Fruit fly (Drosophila melanogaster) whole organism: ENCODE data around the gene CG10587.

Experiments
- CG8478 ChIP-seq: fragments of >200 bp; optimal IDR thresholded peaks from 2 replicates; lab custom pipeline; 2018; ENCODE audit warnings: inconsistent platforms
- Dll ChIP-seq: fragments of >200 bp; optimal IDR thresholded peaks from 2 replicates; lab custom pipeline; 2017
- EcR ChIP-seq, 2 experiments: fragments of >200 bp; optimal IDR thresholded peaks; 2 replicates each; lab custom pipeline; 2017; ENCODE audit warnings: missing biosample characterization in 2 of 2, missing genetic modification characterization in 2 of 2, missing genetic modification reagents in 2 of 2
- pan ChIP-seq: fragments of >200 bp; optimal IDR thresholded peaks from 2 replicates; lab custom pipeline; 2017
- psq ChIP-seq: fragments of >200 bp; optimal IDR thresholded peaks from 2 replicates; lab custom pipeline; 2017
- usp ChIP-seq: fragments of >200 bp; optimal IDR thresholded peaks from 2 replicates; lab custom pipeline; 2017; ENCODE audit warnings: missing biosample characterization, missing genetic modification characterization, mixed read lengths

CG10587 gene

dm6 chr3L:20962455-20962854 lies at the start of gene CG10587:
Gene CG10587, minus strand, starts transcription at chr3L:20962555.
- TF ChIP-seq psq (lab: Kevin White, UChicago) = no peak
- TF ChIP-seq EcR (GFP tag; optimal IDR thresholded peaks at IDR 0.05; lab: Kevin White, UChicago) = no peak
- no peak for TF ChIP-seq usp (GFP tag; lab: Kevin White, UChicago)

dm6 chr3L:21011689-21012088 lies 49.3 kb upstream of the CG10587 start:
- TF ChIP-seq psq (lab: Kevin White, UChicago) (no peak), Dll (peak; percentile 52)

DNA sequence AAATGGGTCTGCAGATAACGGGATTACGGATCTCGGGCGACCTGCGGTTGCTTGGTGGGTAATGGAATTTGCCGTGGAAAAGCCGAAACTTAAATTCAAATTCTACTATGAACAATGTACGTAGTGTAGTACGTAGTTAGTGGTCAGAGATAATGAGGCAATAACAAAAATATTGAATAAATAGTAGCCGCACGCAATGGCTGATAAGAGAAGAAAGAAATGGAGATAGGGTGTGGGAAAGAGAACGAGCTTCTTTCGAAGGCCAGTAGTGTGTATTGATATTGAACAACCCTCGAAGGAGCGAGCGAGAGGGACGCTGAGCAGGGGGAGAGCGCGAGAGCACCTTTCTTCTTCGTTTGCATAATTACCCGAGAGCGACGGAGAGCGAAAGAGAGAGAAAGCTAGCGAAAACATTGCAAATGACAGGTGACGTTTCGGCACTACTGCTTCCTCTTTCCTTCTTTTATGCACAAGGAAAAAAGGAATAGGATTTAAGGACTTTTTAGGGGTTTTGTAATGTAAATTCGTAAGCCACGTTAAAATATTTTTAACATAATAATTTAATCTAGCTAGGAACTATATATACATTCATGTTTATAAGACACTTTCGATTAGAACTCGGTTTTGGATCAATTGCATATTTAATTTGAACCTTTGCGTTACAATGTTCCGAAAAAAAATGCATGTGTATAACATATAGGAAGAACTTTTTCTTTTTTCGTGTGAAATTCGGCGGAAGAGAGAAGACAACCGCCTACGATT lies 48.7 kb upstream of the CG10587 start:
- TF ChIP-seq CG8478 (lab: Kevin White, UChicago) (no peak), EcR (GFP tag; optimal IDR thresholded peaks at IDR 0.05; lab: Kevin White, UChicago) (no peak), Dll (peak; percentile 74), pan (lab: Kevin White, UChicago) (no peak), psq (lab: Kevin White, UChicago) (no peak), usp (GFP tag; lab: Kevin White, UChicago) (no peak)

DNA sequence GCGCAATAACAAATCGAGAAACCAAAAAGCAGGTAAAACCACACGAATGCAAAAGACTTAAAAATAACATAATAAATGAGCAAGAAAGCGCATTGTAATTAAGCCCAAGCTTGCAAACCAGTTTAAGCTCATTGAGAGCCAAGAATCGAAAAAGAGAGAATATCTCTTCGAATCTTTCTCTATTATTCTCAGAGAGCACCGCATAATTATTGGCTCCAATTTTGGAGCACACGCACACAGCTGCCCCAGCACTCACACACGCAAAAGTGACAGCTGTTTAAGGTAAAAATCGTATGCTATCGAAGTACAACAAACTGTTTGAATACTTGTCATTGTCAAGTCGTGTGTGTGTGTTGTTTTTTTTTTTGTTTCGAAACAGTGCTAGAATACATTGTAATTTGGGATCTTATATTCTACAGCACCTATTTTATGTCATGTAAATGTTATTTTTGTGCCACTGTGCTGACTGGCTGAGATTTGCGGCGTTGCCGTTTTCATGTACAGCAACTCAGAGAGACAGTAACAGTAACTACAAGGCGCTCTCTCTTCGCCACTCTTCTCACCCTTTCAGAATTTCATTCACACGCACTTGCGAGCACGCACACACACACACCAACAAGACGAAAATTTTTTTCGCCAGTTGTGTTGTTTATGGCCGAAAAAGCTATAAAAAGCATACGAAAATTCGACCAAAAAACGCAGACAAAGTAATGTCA lies 47.2 kb upstream of the CG10587 start:
- TF ChIP-seq Dll (peak; percentile 66), psq (lab: Kevin White, UChicago) (no peak)

- no peak for TF ChIP-seq psq (lab: Kevin White, UChicago)
- TF ChIP-seq Dll = peak; percentile 44
These were observed 46.5 kb upstream of the CG10587 start for dm6 chr3L:21008899-21009298.

DNA sequence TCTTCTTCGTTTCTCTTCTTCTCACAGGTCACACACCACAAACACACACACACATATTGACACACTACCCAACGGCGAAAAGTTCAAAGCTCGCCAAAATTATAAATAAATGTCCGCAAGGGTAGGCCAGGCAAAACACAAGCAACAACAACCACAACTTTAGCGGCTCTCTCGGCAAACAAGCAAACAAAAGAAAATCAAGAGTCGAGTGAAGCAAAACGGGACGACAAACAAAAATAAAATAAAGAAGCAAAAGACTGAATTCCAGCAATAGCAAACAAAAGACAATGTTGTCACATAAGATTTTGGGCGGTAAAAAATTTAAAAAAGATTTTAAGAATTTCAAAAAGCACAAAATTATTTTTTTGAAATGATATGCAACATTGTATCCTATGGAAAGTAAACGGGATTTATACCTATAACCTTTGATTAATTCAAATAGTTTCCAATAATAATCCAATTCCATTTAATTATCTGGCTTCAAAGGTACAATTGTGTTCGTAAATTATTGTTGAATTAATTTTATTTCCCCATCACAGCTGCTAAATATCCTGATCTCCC lies 46.0 kb upstream of the CG10587 start:
- TF ChIP-seq EcR (GFP tag; optimal IDR thresholded peaks at IDR 0.05; lab: Kevin White, UChicago) (peak in 1 of 2 experiments; percentile 17), Dll (no peak), pan (lab: Kevin White, UChicago) (no peak), usp (GFP tag; lab: Kevin White, UChicago) (no peak), psq (lab: Kevin White, UChicago) (no peak)

- TF ChIP-seq usp (GFP tag; lab: Kevin White, UChicago) (no peak), EcR (GFP tag; optimal IDR thresholded peaks at IDR 0.05; lab: Kevin White, UChicago) (no peak), psq (lab: Kevin White, UChicago) (no peak), Dll (no peak), CG8478 (lab: Kevin White, UChicago) (no peak), pan (lab: Kevin White, UChicago) (no peak)
These were observed 45.3 kb upstream of the CG10587 start for dm6 chr3L:21007364-21008254.

DNA sequence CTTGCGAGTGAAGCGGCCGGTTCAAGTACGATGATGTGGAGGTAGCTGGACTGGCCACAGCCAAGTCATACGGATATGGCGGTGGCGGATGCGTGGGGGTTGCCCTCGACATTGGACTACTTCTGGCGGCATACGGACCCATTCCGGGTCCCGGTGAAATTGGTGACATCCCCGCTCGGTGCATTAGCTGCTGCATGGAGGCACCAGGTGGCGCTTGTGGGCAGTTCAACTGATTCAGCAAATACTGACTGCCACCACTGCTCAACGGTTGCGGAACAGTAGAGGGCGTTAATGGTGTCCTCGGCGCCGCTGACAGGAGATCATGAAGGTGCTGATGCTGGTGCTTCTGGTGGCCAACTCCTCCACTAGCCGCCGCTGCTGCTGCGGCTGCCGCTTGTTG lies 37.3 kb upstream of the CG10587 start:
- no peak for TF ChIP-seq EcR (GFP tag; optimal IDR thresholded peaks at IDR 0.05; lab: Kevin White, UChicago)
- no peak for TF ChIP-seq psq (lab: Kevin White, UChicago)
- TF ChIP-seq CG8478 (lab: Kevin White, UChicago) = no peak
- no peak for TF ChIP-seq Dll
- TF ChIP-seq usp (GFP tag; lab: Kevin White, UChicago) = no peak
- TF ChIP-seq pan (lab: Kevin White, UChicago) = no peak

- TF ChIP-seq pan (lab: Kevin White, UChicago) (no peak), psq (lab: Kevin White, UChicago) (no peak), usp (GFP tag; lab: Kevin White, UChicago) (no peak), EcR (GFP tag; optimal IDR thresholded peaks at IDR 0.05; lab: Kevin White, UChicago) (no peak), Dll (no peak), CG8478 (lab: Kevin White, UChicago) (no peak)
These were observed 29.0 kb upstream of the CG10587 start, which contains the start of gene CG12984 for dm6 chr3L:20991373-20991772. Gene CG12984, plus strand, starts transcription at chr3L:20991673.

DNA sequence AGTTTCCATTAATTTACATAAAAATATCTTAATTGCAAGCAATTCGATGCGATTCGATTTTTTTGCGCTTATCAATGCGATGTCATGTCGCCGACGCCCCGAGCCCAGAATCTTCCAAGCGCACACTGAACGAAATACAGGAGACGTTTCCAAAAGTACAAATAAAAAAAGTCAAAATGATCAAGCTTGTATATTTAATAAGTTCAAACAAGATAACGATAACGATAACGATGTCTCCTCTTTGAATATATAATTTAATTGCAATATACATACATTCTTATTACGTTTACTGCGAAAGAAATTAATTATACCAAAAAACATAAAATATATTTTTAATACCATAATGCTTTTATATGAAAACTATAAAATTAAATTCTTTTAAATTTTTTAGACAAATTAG lies 27.9 kb upstream of the CG10587 start:
- TF ChIP-seq EcR (GFP tag; optimal IDR thresholded peaks at IDR 0.05; lab: Kevin White, UChicago) = no peak
- TF ChIP-seq CG8478 (lab: Kevin White, UChicago) = no peak
- no peak for TF ChIP-seq Dll
- no peak for TF ChIP-seq pan (lab: Kevin White, UChicago)
- TF ChIP-seq psq (lab: Kevin White, UChicago) = no peak
- no peak for TF ChIP-seq usp (GFP tag; lab: Kevin White, UChicago)

dm6 chr3L:20988862-20989261 lies 26.5 kb upstream of the CG10587 start:
- TF ChIP-seq pan (lab: Kevin White, UChicago) (no peak), EcR (GFP tag; optimal IDR thresholded peaks at IDR 0.05; lab: Kevin White, UChicago) (no peak), CG8478 (lab: Kevin White, UChicago) (no peak), usp (GFP tag; lab: Kevin White, UChicago) (no peak), Dll (no peak)
